Fruit fly (Drosophila melanogaster) whole organism, embryonic: ENCODE results near the gene dpr10.

Experiments used
- Ada2b ChIP-seq: fragments of 200-800 bp; sonication (Bioruptor generic); IDR thresholded peaks from 2 replicates; pipeline ENCODE4 v1.3.6; 2022; ENCODE audit warnings: missing biosample characterization, missing genetic modification characterization
- Asciz ChIP-seq: fragments of 200-800 bp; sonication (Bioruptor generic); optimal IDR thresholded peaks from 2 replicates; lab custom pipeline; 2017; ENCODE audit warnings: missing biosample characterization, mild to moderate bottlenecking, missing genetic modification characterization, missing genetic modification reagents
- Blimp-1 ChIP-seq: fragments of 200-800 bp; sonication (Bioruptor generic); optimal IDR thresholded peaks from 3 replicates; lab custom pipeline; 2018; ENCODE audit warnings: missing biosample characterization, missing genetic modification characterization, mild to moderate bottlenecking, moderate library complexity, missing genetic modification reagents
- CG1233 ChIP-seq: fragments of 200-800 bp; sonication (Bioruptor generic); optimal IDR thresholded peaks from 4 replicates; lab custom pipeline; 2018; ENCODE audit warnings: missing biosample characterization, mild to moderate bottlenecking, missing genetic modification characterization
- CG14965 ChIP-seq: fragments of 200-800 bp; sonication (Bioruptor generic); optimal IDR thresholded peaks from 2 replicates; lab custom pipeline; 2016; ENCODE audit warnings: missing biosample characterization, missing genetic modification characterization, borderline replicate concordance
- CG15601 ChIP-seq: fragments of 200-800 bp; sonication (Bioruptor generic); optimal IDR thresholded peaks from 3 replicates; lab custom pipeline; 2019; ENCODE audit warnings: missing biosample characterization, mild to moderate bottlenecking, missing genetic modification characterization, moderate library complexity
- CG1792 ChIP-seq: fragments of 200-800 bp; sonication (Bioruptor generic); optimal IDR thresholded peaks from 2 replicates; lab custom pipeline; 2016; ENCODE audit warnings: missing biosample characterization, missing genetic modification characterization
- CG2712 ChIP-seq: fragments of 200-800 bp; optimal IDR thresholded peaks from 3 replicates; lab custom pipeline; 2019; ENCODE audit warnings: missing biosample characterization, mild to moderate bottlenecking, missing genetic modification characterization, moderate library complexity
- CG2875 ChIP-seq: fragments of 200-800 bp; sonication (Bioruptor generic); optimal IDR thresholded peaks from 2 replicates; lab custom pipeline; 2017; ENCODE audit warnings: missing biosample characterization, mild to moderate bottlenecking, missing genetic modification characterization, missing genetic modification reagents
- CG31441 ChIP-seq: fragments of 200-800 bp; sonication (Bioruptor generic); IDR thresholded peaks from 2 replicates; pipeline ENCODE4 v1.3.6; 2022; ENCODE audit warnings: missing biosample characterization, missing genetic modification characterization
- CG33213 ChIP-seq: fragments of 200-800 bp; sonication (Bioruptor generic); optimal IDR thresholded peaks from 3 replicates; lab custom pipeline; 2016; ENCODE audit warnings: missing biosample characterization, missing genetic modification characterization
- CG3838 ChIP-seq: fragments of 200-800 bp; sonication (Bioruptor generic); optimal IDR thresholded peaks from 3 replicates; lab custom pipeline; 2016; ENCODE audit warnings: missing biosample characterization, missing genetic modification characterization
- CG4282 ChIP-seq: fragments of 200-800 bp; sonication (Bioruptor generic); optimal IDR thresholded peaks from 2 replicates; lab custom pipeline; 2016; ENCODE audit warnings: missing biosample characterization, missing genetic modification characterization
- CG6254 ChIP-seq: fragments of 200-800 bp; sonication (Bioruptor generic); optimal IDR thresholded peaks from 3 replicates; lab custom pipeline; 2017; ENCODE audit warnings: mild to moderate bottlenecking, missing biosample characterization, missing genetic modification reagents, missing genetic modification characterization
- CG6654 ChIP-seq: fragments of 200-800 bp; sonication (Bioruptor generic); optimal IDR thresholded peaks from 2 replicates; lab custom pipeline; 2017; ENCODE audit warnings: missing biosample characterization, mild to moderate bottlenecking, missing genetic modification characterization
- CG6683 ChIP-seq: fragments of 200-800 bp; sonication (Bioruptor generic); optimal IDR thresholded peaks from 2 replicates; lab custom pipeline; 2017; ENCODE audit warnings: missing biosample characterization, mild to moderate bottlenecking, missing genetic modification characterization, missing genetic modification reagents
- CoRest ChIP-seq: fragments of 200-800 bp; sonication (Bioruptor generic); optimal IDR thresholded peaks from 3 replicates; lab custom pipeline; 2018; ENCODE audit warnings: missing biosample characterization, mild to moderate bottlenecking, missing genetic modification characterization, moderate library complexity
- Dp ChIP-seq: fragments of 200-800 bp; sonication (Bioruptor generic); optimal IDR thresholded peaks from 2 replicates; lab custom pipeline; 2018; ENCODE audit warnings: missing biosample characterization, mild to moderate bottlenecking, missing genetic modification characterization, moderate library complexity
- Gsc ChIP-seq: fragments of 200-800 bp; sonication (Bioruptor generic); IDR thresholded peaks from 2 replicates; pipeline ENCODE4 v1.3.6; 2022; ENCODE audit warnings: missing biosample characterization, missing genetic modification characterization
- HmgZ ChIP-seq: fragments of 200-800 bp; sonication (Bioruptor generic); optimal IDR thresholded peaks from 2 replicates; lab custom pipeline; 2018; ENCODE audit warnings: missing biosample characterization, mild to moderate bottlenecking, missing genetic modification characterization
- Hr51 ChIP-seq, 2 experiments: fragments of 200-800 bp; sonication (Bioruptor generic); optimal IDR thresholded peaks; 2 replicates in 1 of 2; 3 replicates in 1 of 2; lab custom pipeline; 2016 to 2018; ENCODE audit warnings: missing biosample characterization in 2 of 2, missing genetic modification characterization in 2 of 2, mild to moderate bottlenecking in 1 of 2, moderate library complexity in 1 of 2
- MTF-1 ChIP-seq: fragments of 200-800 bp; sonication (Bioruptor generic); optimal IDR thresholded peaks from 2 replicates; lab custom pipeline; 2018; ENCODE audit warnings: missing biosample characterization, mild to moderate bottlenecking, missing genetic modification characterization, borderline replicate concordance
- Opbp ChIP-seq: fragments of 200-800 bp; sonication (Bioruptor generic); IDR thresholded peaks from 3 replicates; pipeline ENCODE4 v1.3.6; 2022; ENCODE audit warnings: missing biosample characterization, missing genetic modification characterization; ENCODE audit not compliant: partially characterized antibody
- PHDP ChIP-seq: fragments of 200-800 bp; sonication (Bioruptor generic); optimal IDR thresholded peaks from 3 replicates; lab custom pipeline; 2018; ENCODE audit warnings: missing biosample characterization, mild to moderate bottlenecking, missing genetic modification characterization, moderate library complexity
- Sox102F ChIP-seq: fragments of 200-800 bp; sonication (Bioruptor generic); optimal IDR thresholded peaks from 2 replicates; lab custom pipeline; 2018; ENCODE audit warnings: missing biosample characterization, mild to moderate bottlenecking, missing genetic modification characterization, moderate library complexity
- Stat92E ChIP-seq, 3 experiments: fragments of >200 bp in 2 of 3; fragments of 200-800 bp in 1 of 3; sonication (Bioruptor generic) in 1 of 3; optimal IDR thresholded peaks; 2 replicates each; lab custom pipeline; 2017 to 2019; ENCODE audit warnings: missing biosample characterization in 3 of 3, missing genetic modification characterization in 3 of 3, mild to moderate bottlenecking in 1 of 3, moderate library complexity in 1 of 3
- bigmax ChIP-seq: fragments of 200-800 bp; sonication (Bioruptor generic); optimal IDR thresholded peaks from 2 replicates; lab custom pipeline; 2018; ENCODE audit warnings: missing biosample characterization, mild to moderate bottlenecking, missing genetic modification characterization
- corto ChIP-seq: fragments of 200-800 bp; sonication (Bioruptor generic); optimal IDR thresholded peaks from 2 replicates; lab custom pipeline; 2016; ENCODE audit warnings: missing biosample characterization, mild to moderate bottlenecking, missing genetic modification characterization, moderate library complexity
- dimm ChIP-seq: fragments of 200-800 bp; sonication (Bioruptor generic); IDR thresholded peaks from 2 replicates; pipeline ENCODE4 v1.3.6; 2022; ENCODE audit warnings: missing biosample characterization, missing genetic modification characterization
- dpn ChIP-seq, 2 experiments: fragments of 200-800 bp; sonication (Bioruptor generic); optimal IDR thresholded peaks; 3 replicates each; lab custom pipeline; 2016; ENCODE audit warnings: missing biosample characterization in 2 of 2, missing genetic modification characterization in 2 of 2
- fd102C ChIP-seq: fragments of 200-800 bp; sonication (Bioruptor generic); optimal IDR thresholded peaks from 2 replicates; lab custom pipeline; 2018; ENCODE audit warnings: missing biosample characterization, mild to moderate bottlenecking, missing genetic modification characterization, moderate library complexity
- fd64A ChIP-seq: fragments of 200-800 bp; sonication (Bioruptor generic); optimal IDR thresholded peaks from 3 replicates; lab custom pipeline; 2018; ENCODE audit warnings: missing biosample characterization, mild to moderate bottlenecking, missing genetic modification characterization
- gt ChIP-seq: fragments of 200-800 bp; sonication (Bioruptor generic); IDR thresholded peaks from 2 replicates; pipeline ENCODE4 v1.3.6; 2022; ENCODE audit warnings: missing biosample characterization, missing genetic modification characterization
- ken ChIP-seq: fragments of 200-800 bp; sonication (Bioruptor generic); IDR thresholded peaks from 3 replicates; pipeline ENCODE4 v1.3.6; 2022; ENCODE audit warnings: missing biosample characterization, missing genetic modification characterization
- kni ChIP-seq: fragments of 200-800 bp; sonication (Bioruptor generic); optimal IDR thresholded peaks from 3 replicates; lab custom pipeline; 2017; ENCODE audit warnings: mild to moderate bottlenecking, missing biosample characterization, missing genetic modification reagents, missing genetic modification characterization
- lola ChIP-seq, 3 experiments: fragments of >200 bp in 2 of 3; fragments of 200-800 bp in 1 of 3; sonication (Bioruptor generic) in 1 of 3; optimal IDR thresholded peaks; 2 replicates each; lab custom pipeline; 2017 to 2019; ENCODE audit warnings: missing biosample characterization in 3 of 3, missing genetic modification characterization in 3 of 3, mild to moderate bottlenecking in 1 of 3, moderate library complexity in 1 of 3
- org-1 ChIP-seq: fragments of 200-800 bp; sonication (Bioruptor generic); optimal IDR thresholded peaks from 2 replicates; lab custom pipeline; 2017; ENCODE audit warnings: missing biosample characterization, missing genetic modification characterization
- pho ChIP-seq: fragments of 200-800 bp; sonication (Bioruptor generic); optimal IDR thresholded peaks from 2 replicates; lab custom pipeline; 2016; ENCODE audit warnings: missing biosample characterization, missing genetic modification characterization
- ranshi ChIP-seq: fragments of 200-800 bp; sonication (Bioruptor generic); IDR thresholded peaks from 2 replicates; pipeline ENCODE4 v1.3.6; 2022; ENCODE audit warnings: missing biosample characterization, missing genetic modification characterization
- row ChIP-seq: fragments of 200-800 bp; sonication (Bioruptor generic); IDR thresholded peaks from 3 replicates; pipeline ENCODE4 v1.3.6; 2022; ENCODE audit warnings: missing biosample characterization, missing genetic modification characterization
- sisA ChIP-seq: fragments of 200-800 bp; sonication (Bioruptor generic); IDR thresholded peaks from 2 replicates; pipeline ENCODE4 v1.3.6; 2022; ENCODE audit warnings: missing biosample characterization, missing genetic modification characterization
- sna ChIP-seq: fragments of 200-800 bp; sonication (Bioruptor generic); IDR thresholded peaks from 2 replicates; pipeline ENCODE4 v1.3.6; 2022; ENCODE audit warnings: missing biosample characterization, missing genetic modification characterization; ENCODE audit not compliant: partially characterized antibody
- ssp ChIP-seq: fragments of 200-800 bp; sonication (Bioruptor generic); IDR thresholded peaks from 2 replicates; pipeline ENCODE4 v1.3.6; 2022; ENCODE audit warnings: missing biosample characterization, missing genetic modification characterization
- tin ChIP-seq: fragments of 200-800 bp; sonication (Bioruptor generic); optimal IDR thresholded peaks from 3 replicates; lab custom pipeline; 2016; ENCODE audit warnings: missing biosample characterization, missing genetic modification characterization
- wek ChIP-seq: fragments of 200-800 bp; sonication (Bioruptor generic); optimal IDR thresholded peaks from 3 replicates; lab custom pipeline; 2018; ENCODE audit warnings: missing biosample characterization, mild to moderate bottlenecking, missing genetic modification characterization, moderate library complexity
- zfh1 ChIP-seq: fragments of 200-800 bp; sonication (Bioruptor generic); IDR thresholded peaks from 3 replicates; pipeline ENCODE4 v1.3.6; 2022; ENCODE audit warnings: missing biosample characterization, missing genetic modification characterization

The dpr10 gene

dm6 chr3L:10206226-10206968 lies 20.5 kb upstream of the dpr10 start (continued):
- TF ChIP-seq CG6654 (peak; percentile 26), Opbp (GFP tag; lab: Robert Waterston, UW) (no peak), org-1 (GFP tag; lab: Kevin White, UChicago) (peak; percentile 33), bigmax (GFP tag; lab: Kevin White, UChicago) (no peak), ssp (GFP tag; lab: Robert Waterston, UW) (peak; percentile 45; the same call in 1 of the 2 replicates), CG1792 (no peak), pho (no peak), CG1233 (GFP tag; lab: Kevin White, UChicago) (peak; percentile 48), CG15601 (tag; lab: Kevin White, UChicago) (peak; percentile 55), Blimp-1 (peak; percentile 99), Ada2b (GFP tag; lab: Robert Waterston, UW) (peak; percentile 19; the same call in 1 of the 2 replicates), CG2712 (peak; percentile 84), ken (GFP tag; lab: Robert Waterston, UW) (peak; percentile 25; the same call in 1 of the 3 replicates), PHDP (peak; percentile 35), row (GFP tag; lab: Robert Waterston, UW) (peak; percentile 54), CoRest (tag; lab: Kevin White, UChicago) (peak; percentile 36), gt (GFP tag; lab: Robert Waterston, UW) (peak; percentile 47; the same call in 1 of the 2 replicates), corto (no peak), tin (GFP tag; lab: Kevin White, UChicago) (peak; percentile 54), HmgZ (tag; lab: Kevin White, UChicago) (no peak), CG33213 (GFP tag; lab: Kevin White, UChicago) (peak; percentile 3), CG2875 (peak; percentile 57), CG6683 (GFP tag; lab: Kevin White, UChicago) (no peak), zfh1 (0 out of 3 replicates have a peak, but pooled peaks have one; percentile 9), MTF-1 (GFP tag; lab: Kevin White, UChicago) (no peak), ranshi (peak; percentile 41), Sox102F (GFP tag; lab: Kevin White, UChicago) (peak; percentile 75), CG31441 (GFP tag; lab: Robert Waterston, UW) (peak; percentile 80), kni (GFP tag; lab: Kevin White, UChicago) (peak; percentile 59), dpn (GFP tag; optimal IDR thresholded peaks at IDR 0.05; lab: Kevin White, UChicago) (peak; percentile 7 to 23), wek (GFP tag; lab: Kevin White, UChicago) (no peak), CG3838 (no peak), CG14965 (GFP tag; lab: Kevin White, UChicago) (no peak), CG6254 (GFP tag; lab: Kevin White, UChicago) (peak; percentile 34), Dp (no peak), sna (GFP tag; lab: Robert Waterston, UW) (no peak), sisA (peak; percentile 75), Gsc (no peak), fd64A (GFP tag; lab: Kevin White, UChicago) (no peak), CG4282 (no peak), fd102C (GFP tag; lab: Kevin White, UChicago) (no peak), Asciz (peak; percentile 71), Hr51 (GFP tag; optimal IDR thresholded peaks at IDR 0.05; lab: Kevin White, UChicago) (peak in 1 of 2 experiments; percentile 25), dimm (no peak), lola (GFP tag; optimal IDR thresholded peaks at IDR 0.05; lab: Kevin White, UChicago) (peak in 1 of 3 experiments; percentile 19), Stat92E (GFP tag; optimal IDR thresholded peaks at IDR 0.05; lab: Kevin White, UChicago) (no peak)
